Fruit fly (Drosophila melanogaster) whole organism, embryonic: ENCODE results near the gene CG32713.

Experiments used
- Antp ChIP-seq: fragments of 200-800 bp; sonication (Bioruptor generic); optimal IDR thresholded peaks from 3 replicates; lab custom pipeline; 2016; ENCODE audit warnings: missing biosample characterization, missing genetic modification characterization
- Asciz ChIP-seq: fragments of 200-800 bp; sonication (Bioruptor generic); optimal IDR thresholded peaks from 2 replicates; lab custom pipeline; 2017; ENCODE audit warnings: missing biosample characterization, mild to moderate bottlenecking, missing genetic modification characterization, missing genetic modification reagents
- Atf3 ChIP-seq: fragments of 200-800 bp; sonication (Bioruptor generic); optimal IDR thresholded peaks from 3 replicates; lab custom pipeline; 2016; ENCODE audit warnings: missing biosample characterization, missing genetic modification characterization
- CG12219 ChIP-seq: fragments of 200-800 bp; sonication (Bioruptor generic); optimal IDR thresholded peaks from 3 replicates; lab custom pipeline; 2018; ENCODE audit warnings: missing biosample characterization, mild to moderate bottlenecking, missing genetic modification characterization
- CG13624 ChIP-seq: fragments of 200-800 bp; sonication (Bioruptor generic); optimal IDR thresholded peaks from 2 replicates; lab custom pipeline; 2016; ENCODE audit warnings: missing biosample characterization, missing genetic modification characterization
- CG13894 ChIP-seq: fragments of 200-800 bp; sonication (Bioruptor generic); optimal IDR thresholded peaks from 3 replicates; lab custom pipeline; 2018; ENCODE audit warnings: missing biosample characterization, mild to moderate bottlenecking, missing genetic modification characterization, moderate library complexity
- CG14965 ChIP-seq: fragments of 200-800 bp; sonication (Bioruptor generic); optimal IDR thresholded peaks from 2 replicates; lab custom pipeline; 2016; ENCODE audit warnings: missing biosample characterization, missing genetic modification characterization, borderline replicate concordance
- CG15269 ChIP-seq: fragments of 200-800 bp; sonication (Bioruptor generic); optimal IDR thresholded peaks from 2 replicates; lab custom pipeline; 2018; ENCODE audit warnings: missing biosample characterization, mild to moderate bottlenecking, missing genetic modification characterization, moderate library complexity
- CG17359 ChIP-seq: fragments of 200-800 bp; sonication (Bioruptor generic); optimal IDR thresholded peaks from 3 replicates; lab custom pipeline; 2018; ENCODE audit warnings: missing biosample characterization, mild to moderate bottlenecking, missing genetic modification characterization, moderate library complexity
- CG18262 ChIP-seq: fragments of 200-800 bp; optimal IDR thresholded peaks from 3 replicates; lab custom pipeline; 2019; ENCODE audit warnings: missing biosample characterization, mild to moderate bottlenecking, missing genetic modification characterization, moderate library complexity
- CG30431 ChIP-seq: fragments of 200-800 bp; sonication (Bioruptor generic); optimal IDR thresholded peaks from 2 replicates; lab custom pipeline; 2017; ENCODE audit warnings: missing biosample characterization, missing genetic modification characterization
- CG32532 ChIP-seq: fragments of 200-800 bp; sonication (Bioruptor generic); IDR thresholded peaks from 2 replicates; pipeline ENCODE4 v1.3.6; 2022; ENCODE audit warnings: missing biosample characterization, missing genetic modification characterization
- CG34422 ChIP-seq: fragments of 200-800 bp; sonication (Bioruptor generic); IDR thresholded peaks from 3 replicates; pipeline ENCODE4 v1.3.6; 2022; ENCODE audit warnings: missing biosample characterization, missing genetic modification characterization
- CG4328 ChIP-seq: fragments of 200-800 bp; sonication (Bioruptor generic); optimal IDR thresholded peaks from 3 replicates; lab custom pipeline; 2017; ENCODE audit warnings: missing biosample characterization, missing genetic modification reagents, missing genetic modification characterization
- CG4854 ChIP-seq: fragments of 200-800 bp; sonication (Bioruptor generic); optimal IDR thresholded peaks from 2 replicates; lab custom pipeline; 2016; ENCODE audit warnings: missing biosample characterization, missing genetic modification characterization, inconsistent platforms
- CG6254 ChIP-seq: fragments of 200-800 bp; sonication (Bioruptor generic); optimal IDR thresholded peaks from 3 replicates; lab custom pipeline; 2017; ENCODE audit warnings: mild to moderate bottlenecking, missing biosample characterization, missing genetic modification reagents, missing genetic modification characterization
- CG6813 ChIP-seq: fragments of 200-800 bp; sonication (Bioruptor generic); optimal IDR thresholded peaks from 2 replicates; lab custom pipeline; 2017; ENCODE audit warnings: missing biosample characterization, missing genetic modification characterization, mild to moderate bottlenecking, moderate library complexity, missing genetic modification reagents
- CG7271 ChIP-seq: fragments of 200-800 bp; sonication (Bioruptor generic); optimal IDR thresholded peaks from 2 replicates; lab custom pipeline; 2018; ENCODE audit warnings: missing biosample characterization, mild to moderate bottlenecking, missing genetic modification characterization, moderate library complexity
- CG7357 ChIP-seq: fragments of 200-800 bp; sonication (Bioruptor generic); IDR thresholded peaks from 3 replicates; pipeline ENCODE4 v1.3.6; 2022; ENCODE audit warnings: missing biosample characterization, missing genetic modification characterization
- CG8388 ChIP-seq: fragments of 200-800 bp; sonication (Bioruptor generic); optimal IDR thresholded peaks from 2 replicates; lab custom pipeline; 2019; ENCODE audit warnings: missing biosample characterization, mild to moderate bottlenecking, missing genetic modification characterization, moderate library complexity
- Deaf1 ChIP-seq: fragments of 200-800 bp; optimal IDR thresholded peaks from 3 replicates; lab custom pipeline; 2019; ENCODE audit warnings: missing biosample characterization, mild to moderate bottlenecking, missing genetic modification characterization, moderate library complexity
- E2f1 ChIP-seq: fragments of 200-800 bp; sonication (Bioruptor generic); IDR thresholded peaks from 2 replicates; pipeline ENCODE4 v1.3.6; 2022; ENCODE audit warnings: missing biosample characterization, missing genetic modification characterization
- Hr51 ChIP-seq, 2 experiments: fragments of 200-800 bp; sonication (Bioruptor generic); optimal IDR thresholded peaks; 2 replicates in 1 of 2; 3 replicates in 1 of 2; lab custom pipeline; 2016 to 2018; ENCODE audit warnings: missing biosample characterization in 2 of 2, missing genetic modification characterization in 2 of 2, mild to moderate bottlenecking in 1 of 2, moderate library complexity in 1 of 2
- Myb ChIP-seq: fragments of 200-800 bp; sonication (Bioruptor generic); optimal IDR thresholded peaks from 2 replicates; lab custom pipeline; 2016; ENCODE audit warnings: missing biosample characterization, missing genetic modification characterization
- NFAT ChIP-seq: fragments of 200-800 bp; sonication (Bioruptor generic); IDR thresholded peaks from 2 replicates; pipeline ENCODE4 v1.3.6; 2022; ENCODE audit warnings: missing biosample characterization, missing genetic modification characterization
- Neu2 ChIP-seq: fragments of 200-800 bp; sonication (Bioruptor generic); optimal IDR thresholded peaks from 3 replicates; lab custom pipeline; 2016; ENCODE audit warnings: missing biosample characterization, missing genetic modification characterization, borderline replicate concordance
- Optix ChIP-seq: fragments of 200-800 bp; sonication (Bioruptor generic); IDR thresholded peaks from 3 replicates; pipeline ENCODE4 v1.3.6; 2022; ENCODE audit warnings: missing biosample characterization, missing genetic modification characterization
- Spps ChIP-seq: fragments of 200-800 bp; sonication (Bioruptor generic); optimal IDR thresholded peaks from 2 replicates; lab custom pipeline; 2018; ENCODE audit warnings: missing biosample characterization, mild to moderate bottlenecking, missing genetic modification characterization
- Sry-β ChIP-seq: fragments of 200-800 bp; sonication (Bioruptor generic); optimal IDR thresholded peaks from 2 replicates; lab custom pipeline; 2018; ENCODE audit warnings: missing biosample characterization, mild to moderate bottlenecking, missing genetic modification characterization, moderate library complexity
- Ssrp ChIP-seq: fragments of 200-800 bp; sonication (Bioruptor generic); optimal IDR thresholded peaks from 2 replicates; lab custom pipeline; 2018; ENCODE audit warnings: missing biosample characterization, mild to moderate bottlenecking, missing genetic modification characterization, moderate library complexity
- amos ChIP-seq: fragments of 200-800 bp; sonication (Bioruptor generic); IDR thresholded peaks from 2 replicates; pipeline ENCODE4 v1.3.6; 2022; ENCODE audit warnings: missing biosample characterization, missing genetic modification characterization; ENCODE audit not compliant: partially characterized antibody
- ap ChIP-seq: fragments of 200-800 bp; sonication (Bioruptor generic); IDR thresholded peaks from 2 replicates; pipeline ENCODE4 v1.3.6; 2022; ENCODE audit warnings: missing biosample characterization, missing genetic modification characterization
- ase ChIP-seq: fragments of 200-800 bp; sonication (Bioruptor generic); IDR thresholded peaks from 3 replicates; pipeline ENCODE4 v1.3.6; 2022; ENCODE audit warnings: missing biosample characterization, missing genetic modification characterization
- cato ChIP-seq: fragments of 200-800 bp; sonication (Bioruptor generic); optimal IDR thresholded peaks from 2 replicates; lab custom pipeline; 2016; ENCODE audit warnings: missing biosample characterization, missing genetic modification characterization, borderline replicate concordance
- caup ChIP-seq: fragments of 200-800 bp; sonication (Bioruptor generic); optimal IDR thresholded peaks from 3 replicates; lab custom pipeline; 2017; ENCODE audit warnings: missing biosample characterization, mild to moderate bottlenecking, missing genetic modification characterization, moderate library complexity; ENCODE audit not compliant: severe bottlenecking
- croc ChIP-seq: fragments of 200-800 bp; sonication (Bioruptor generic); conservative IDR thresholded peaks from 3 replicates; pipeline ENCODE4 v1.3.6; 2022; ENCODE audit warnings: missing biosample characterization, missing genetic modification characterization
- crp ChIP-seq, 2 experiments: fragments of 200-800 bp; sonication (Bioruptor generic); optimal IDR thresholded peaks; 2 replicates in 1 of 2; 3 replicates in 1 of 2; lab custom pipeline; 2017; ENCODE audit warnings: missing biosample characterization in 2 of 2, missing genetic modification characterization in 2 of 2, mild to moderate bottlenecking in 1 of 2, moderate library complexity in 1 of 2
- ftz-f1 ChIP-seq: fragments of 200-800 bp; sonication (Bioruptor generic); optimal IDR thresholded peaks from 2 replicates; lab custom pipeline; 2016; ENCODE audit warnings: missing biosample characterization, missing genetic modification characterization
- gcm ChIP-seq: fragments of 200-800 bp; sonication (Bioruptor generic); optimal IDR thresholded peaks from 2 replicates; lab custom pipeline; 2019; ENCODE audit warnings: missing biosample characterization, mild to moderate bottlenecking, missing genetic modification characterization, moderate library complexity
- grn ChIP-seq: fragments of 200-800 bp; sonication (Bioruptor generic); optimal IDR thresholded peaks from 3 replicates; lab custom pipeline; 2017; ENCODE audit warnings: missing biosample characterization, missing genetic modification characterization
- hb ChIP-seq: fragments of 200-800 bp; sonication (Bioruptor generic); IDR thresholded peaks from 3 replicates; pipeline ENCODE4 v1.3.6; 2022; ENCODE audit warnings: missing biosample characterization, missing genetic modification characterization; ENCODE audit not compliant: partially characterized antibody
- jumu ChIP-seq: fragments of 200-800 bp; sonication (Bioruptor generic); optimal IDR thresholded peaks from 3 replicates; lab custom pipeline; 2016; ENCODE audit warnings: missing biosample characterization, missing genetic modification characterization
- ken ChIP-seq: fragments of 200-800 bp; sonication (Bioruptor generic); IDR thresholded peaks from 3 replicates; pipeline ENCODE4 v1.3.6; 2022; ENCODE audit warnings: missing biosample characterization, missing genetic modification characterization
- nerfin-1 ChIP-seq: fragments of 200-800 bp; sonication (Bioruptor generic); optimal IDR thresholded peaks from 3 replicates; lab custom pipeline; 2019; ENCODE audit warnings: missing biosample characterization, mild to moderate bottlenecking, missing genetic modification characterization, moderate library complexity
- phol ChIP-seq: fragments of 200-800 bp; sonication (Bioruptor generic); optimal IDR thresholded peaks from 3 replicates; lab custom pipeline; 2018; ENCODE audit warnings: missing biosample characterization, mild to moderate bottlenecking, missing genetic modification characterization, moderate library complexity
- ro ChIP-seq: fragments of 200-800 bp; sonication (Bioruptor generic); IDR thresholded peaks from 2 replicates; pipeline ENCODE4 v1.3.6; 2022; ENCODE audit warnings: missing biosample characterization, missing genetic modification characterization
- scrt ChIP-seq: fragments of 200-800 bp; sonication (Bioruptor generic); optimal IDR thresholded peaks from 2 replicates; lab custom pipeline; 2018; ENCODE audit warnings: missing biosample characterization, mild to moderate bottlenecking, missing genetic modification characterization, moderate library complexity
- slp2 ChIP-seq: fragments of 200-800 bp; sonication (Bioruptor generic); optimal IDR thresholded peaks from 2 replicates; lab custom pipeline; 2016; ENCODE audit warnings: missing biosample characterization, missing genetic modification characterization
- so ChIP-seq: fragments of 200-800 bp; sonication (Bioruptor generic); IDR thresholded peaks from 3 replicates; pipeline ENCODE4 v1.3.6; 2022; ENCODE audit warnings: missing biosample characterization, missing genetic modification characterization
- yki ChIP-seq: fragments of >200 bp; optimal IDR thresholded peaks from 3 replicates; lab custom pipeline; 2018

The CG32713 gene

DNA sequence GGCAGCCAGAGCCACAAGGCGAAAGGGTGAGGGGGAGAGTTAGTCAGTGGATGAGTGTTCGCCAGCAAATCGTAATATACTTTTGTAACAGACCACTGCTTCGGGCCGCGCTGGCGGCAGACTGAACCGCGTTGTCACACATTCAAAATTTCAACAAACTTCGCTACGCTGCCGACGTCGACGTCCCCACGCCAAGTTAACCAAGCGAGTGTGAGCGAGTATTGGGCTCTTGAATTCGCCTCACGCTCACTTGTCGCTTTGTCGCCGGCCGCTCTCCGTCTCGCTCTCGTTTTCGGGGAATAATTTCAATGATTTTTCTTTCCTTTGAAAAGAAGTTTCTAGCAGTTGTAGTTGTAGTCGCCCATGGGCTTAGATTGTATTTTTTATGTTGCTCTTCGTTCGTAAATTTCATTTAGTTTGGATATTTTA lies 45.9 kb downstream of the CG32713 start, which contains the start of gene lawc (continued):
- TF ChIP-seq phol (tag; lab: Kevin White, UChicago): no peak
- no peak for TF ChIP-seq croc (GFP tag; lab: Robert Waterston, UW)
- peak; percentile 67; the same call in 1 of the 3 replicates for TF ChIP-seq CG34422 (GFP tag; lab: Robert Waterston, UW)
- TF ChIP-seq grn (GFP tag; lab: Kevin White, UChicago): peak; percentile 26
- TF ChIP-seq jumu (GFP tag; lab: Kevin White, UChicago): no peak
- peak; percentile 59 for TF ChIP-seq CG13894 (tag; lab: Kevin White, UChicago)
- no peak for TF ChIP-seq E2f1
- no peak for TF ChIP-seq Ssrp (tag; lab: Kevin White, UChicago)
- no peak for TF ChIP-seq ken (GFP tag; lab: Robert Waterston, UW)
- TF ChIP-seq CG15269 (tag; lab: Kevin White, UChicago): peak; percentile 12
- no peak for TF ChIP-seq Asciz (GFP tag; lab: Kevin White, UChicago)
- TF ChIP-seq Deaf1 (tag; lab: Kevin White, UChicago): peak; percentile 68
- no peak for TF ChIP-seq Hr51 (GFP tag; optimal IDR thresholded peaks at IDR 0.05; lab: Kevin White, UChicago)
- no peak for TF ChIP-seq yki (lab: Kevin White, UChicago)
- no peak; the same call in 1 of the 2 replicates for TF ChIP-seq amos (GFP tag; lab: Robert Waterston, UW)
- TF ChIP-seq CG4328 (GFP tag; lab: Kevin White, UChicago): peak; percentile 57
- peak; percentile 75; the same call in 2 of the 3 replicates for TF ChIP-seq so
- TF ChIP-seq Optix (GFP tag; lab: Robert Waterston, UW): peak; percentile 44; the same call in 1 of the 3 replicates
- no peak for TF ChIP-seq hb (GFP tag; lab: Robert Waterston, UW)
- no peak for TF ChIP-seq CG6813 (GFP tag; lab: Kevin White, UChicago)
- TF ChIP-seq CG14965: no peak
- 0 out of 3 replicates have a peak, but pooled peaks have one; percentile 37 for TF ChIP-seq ase (GFP tag; lab: Robert Waterston, UW)
- peak; percentile 50 for TF ChIP-seq nerfin-1 (tag; lab: Kevin White, UChicago)
- TF ChIP-seq Antp (GFP tag; lab: Kevin White, UChicago): no peak
- no peak for TF ChIP-seq Sry-β
- no peak for TF ChIP-seq slp2 (GFP tag; lab: Kevin White, UChicago)
- TF ChIP-seq CG12219: peak; percentile 54
- TF ChIP-seq ap (GFP tag; lab: Robert Waterston, UW): no peak
- TF ChIP-seq CG6254 (GFP tag; lab: Kevin White, UChicago): no peak
- TF ChIP-seq CG7357: no peak
- no peak for TF ChIP-seq Spps
- TF ChIP-seq NFAT (GFP tag; lab: Robert Waterston, UW): peak; percentile 56; the same call in 1 of the 2 replicates
- no peak for TF ChIP-seq CG30431 (GFP tag; lab: Kevin White, UChicago)
- no peak for TF ChIP-seq Myb
- no peak for TF ChIP-seq cato (GFP tag; lab: Kevin White, UChicago)
- no peak for TF ChIP-seq ro
- no peak for TF ChIP-seq CG7271 (tag; lab: Kevin White, UChicago)
- TF ChIP-seq Atf3 (GFP tag; lab: Kevin White, UChicago): no peak
- no peak for TF ChIP-seq crp (GFP tag; optimal IDR thresholded peaks at IDR 0.05; lab: Kevin White, UChicago)
- TF ChIP-seq scrt (GFP tag; lab: Kevin White, UChicago): peak; percentile 65
- peak; percentile 70 for TF ChIP-seq caup (GFP tag; lab: Kevin White, UChicago)
- no peak for TF ChIP-seq Neu2 (GFP tag; lab: Kevin White, UChicago)
- no peak for TF ChIP-seq CG17359 (tag; lab: Kevin White, UChicago)
- TF ChIP-seq CG18262 (tag; lab: Kevin White, UChicago): no peak
- no peak for TF ChIP-seq CG4854 (GFP tag; lab: Kevin White, UChicago)
- peak; percentile 30 for TF ChIP-seq gcm (GFP tag; lab: Kevin White, UChicago)
- peak; percentile 7 for TF ChIP-seq ftz-f1
- no peak for TF ChIP-seq CG8388 (GFP tag; lab: Kevin White, UChicago)
- peak; percentile 60 for TF ChIP-seq CG32532 (GFP tag; lab: Robert Waterston, UW)
- TF ChIP-seq CG13624 (GFP tag; lab: Kevin White, UChicago): peak; percentile 36
